Worm (Caenorhabditis elegans): Measurements from ENCODE around the gene uev-2.
A peak's percentile ranks its signal among the peaks of the same experiment; 100 is the strongest.

uev-2 gene

ce11 chrIII:5564325-5564724, 18.6 kb upstream of the uev-2 start:
- TF ChIP-seq tbx-8 (GFP tag; optimal IDR thresholded peaks at IDR 0.05) (no peak), elt-1 (tag; optimal IDR thresholded peaks at IDR 0.05; ENCODE audit: borderline replicate concordance, insufficient read depth) (no peak), lin-32 (GFP tag; optimal IDR thresholded peaks at IDR 0.05) (no peak), blmp-1 (tag; optimal IDR thresholded peaks at IDR 0.05) (no peak), unc-39 (tag; optimal IDR thresholded peaks at IDR 0.05) (no peak), unc-120 (tag; optimal IDR thresholded peaks at IDR 0.05; ENCODE audit: poor library complexity, severe bottlenecking) (no peak), pha-4 (tag; optimal IDR thresholded peaks at IDR 0.05) (no peak), mls-2 (tag; optimal IDR thresholded peaks at IDR 0.05) (no peak), snpc-4 (tag; optimal IDR thresholded peaks at IDR 0.05) (no peak), ceh-39 (tag; optimal IDR thresholded peaks at IDR 0.05) (no peak), sem-2 (GFP tag; optimal IDR thresholded peaks at IDR 0.05) (no peak), mab-5 (tag; optimal IDR thresholded peaks at IDR 0.05) (no peak)

ce11 chrIII:5564799-5565198, 18.1 kb upstream of the uev-2 start, which contains the start of gene mlc-3:
mlc-3 (plus strand) TSS chrIII:5565025.
- TF ChIP-seq hlh-1 (tag; optimal IDR thresholded peaks at IDR 0.05) (peak; percentile 51), cnd-1 (tag; optimal IDR thresholded peaks at IDR 0.05) (no peak), unc-120 (tag; optimal IDR thresholded peaks at IDR 0.05; ENCODE audit: poor library complexity, severe bottlenecking) (peak; percentile 48), nhr-12 (tag; optimal IDR thresholded peaks at IDR 0.05) (no peak), M03D4.4 (tag; optimal IDR thresholded peaks at IDR 0.05) (peak; percentile 42), unc-62 (GFP tag; optimal IDR thresholded peaks at IDR 0.05) (peak; percentile 21), mab-5 (tag; optimal IDR thresholded peaks at IDR 0.05) (no peak)

ce11 chrIII:5565699-5566098, 17.2 kb upstream of the uev-2 start:
- TF ChIP-seq blmp-1 (tag; optimal IDR thresholded peaks at IDR 0.05) = no peak
- no peak for TF ChIP-seq bed-3 (GFP tag; optimal IDR thresholded peaks at IDR 0.05)
- TF ChIP-seq cnd-1 (tag; optimal IDR thresholded peaks at IDR 0.05) = no peak
- no peak for TF ChIP-seq sptf-1 (tag; optimal IDR thresholded peaks at IDR 0.05)
- no peak for TF ChIP-seq snpc-4 (tag; optimal IDR thresholded peaks at IDR 0.05)
- peak; percentile 47 for TF ChIP-seq unc-120 (tag; optimal IDR thresholded peaks at IDR 0.05; ENCODE audit: poor library complexity, severe bottlenecking)
- no peak for TF ChIP-seq sem-2 (GFP tag; optimal IDR thresholded peaks at IDR 0.05)

- TF ChIP-seq ham-2 (GFP tag; optimal IDR thresholded peaks at IDR 0.05) = no peak
- TF ChIP-seq nhr-28 (tag; optimal IDR thresholded peaks at IDR 0.05) = no peak
- no peak for TF ChIP-seq snpc-4 (tag; optimal IDR thresholded peaks at IDR 0.05)
- no peak for TF ChIP-seq unc-120 (tag; optimal IDR thresholded peaks at IDR 0.05; ENCODE audit: poor library complexity, severe bottlenecking)
- TF ChIP-seq tbx-8 (GFP tag; optimal IDR thresholded peaks at IDR 0.05) = no peak
- no peak for TF ChIP-seq mls-2 (tag; optimal IDR thresholded peaks at IDR 0.05)
- TF ChIP-seq lin-13 (tag; optimal IDR thresholded peaks at IDR 0.05) = no peak
- no peak for TF ChIP-seq hlh-1 (tag; optimal IDR thresholded peaks at IDR 0.05)
- no peak for TF ChIP-seq lin-32 (GFP tag; optimal IDR thresholded peaks at IDR 0.05)
- TF ChIP-seq unc-62 (GFP tag; optimal IDR thresholded peaks at IDR 0.05) = no peak
Observed at ce11 chrIII:5566496-5566895, 16.4 kb upstream of the uev-2 start.

- TF ChIP-seq M03D4.4 (tag; optimal IDR thresholded peaks at IDR 0.05) = no peak
- TF ChIP-seq nhr-12 (tag; optimal IDR thresholded peaks at IDR 0.05) = no peak
- no peak for TF ChIP-seq lin-13 (tag; optimal IDR thresholded peaks at IDR 0.05)
- TF ChIP-seq elt-3 (tag; optimal IDR thresholded peaks at IDR 0.05) = no peak
- no peak for TF ChIP-seq lsy-2 (tag; optimal IDR thresholded peaks at IDR 0.05)
- no peak for TF ChIP-seq bed-3 (GFP tag; optimal IDR thresholded peaks at IDR 0.05)
- TF ChIP-seq nhr-76 (tag; optimal IDR thresholded peaks at IDR 0.05) = no peak
- TF ChIP-seq nhr-28 (tag; optimal IDR thresholded peaks at IDR 0.05) = no peak
- TF ChIP-seq pha-4 (tag; optimal IDR thresholded peaks at IDR 0.05) = no peak
- TF ChIP-seq tbx-8 (GFP tag; optimal IDR thresholded peaks at IDR 0.05) = no peak
- TF ChIP-seq unc-62 (GFP tag; optimal IDR thresholded peaks at IDR 0.05) = no peak
- TF ChIP-seq nhr-237 (tag; optimal IDR thresholded peaks at IDR 0.05) = no peak
- no peak for TF ChIP-seq blmp-1 (tag; optimal IDR thresholded peaks at IDR 0.05)
- TF ChIP-seq ztf-11 (tag; optimal IDR thresholded peaks at IDR 0.05) = no peak
- no peak for TF ChIP-seq hlh-1 (tag; optimal IDR thresholded peaks at IDR 0.05)
- TF ChIP-seq lin-32 (GFP tag; optimal IDR thresholded peaks at IDR 0.05) = no peak
- no peak for TF ChIP-seq mep-1 (tag; optimal IDR thresholded peaks at IDR 0.05)
- TF ChIP-seq drap-1 (GFP tag; optimal IDR thresholded peaks at IDR 0.05) = no peak
Observed at ce11 chrIII:5568265-5568664, 14.7 kb upstream of the uev-2 start.

ce11 chrIII:5568679-5569078, 14.2 kb upstream of the uev-2 start, which contains the start of gene nspb-12:
nspb-12 (minus strand) TSS chrIII:5568779.
- TF ChIP-seq zip-8 (tag; optimal IDR thresholded peaks at IDR 0.05) = no peak
- no peak for TF ChIP-seq ceh-43 (GFP tag; optimal IDR thresholded peaks at IDR 0.05)
- no peak for TF ChIP-seq pha-4 (tag; optimal IDR thresholded peaks at IDR 0.05)
- TF ChIP-seq snpc-4 (tag; optimal IDR thresholded peaks at IDR 0.05) = no peak
- TF ChIP-seq mab-5 (tag; optimal IDR thresholded peaks at IDR 0.05) = no peak
- no peak for TF ChIP-seq ceh-83 (GFP tag; optimal IDR thresholded peaks at IDR 0.05)
- no peak for TF ChIP-seq blmp-1 (tag; optimal IDR thresholded peaks at IDR 0.05)
- no peak for TF ChIP-seq ham-2 (GFP tag; optimal IDR thresholded peaks at IDR 0.05)
- TF ChIP-seq sptf-1 (tag; optimal IDR thresholded peaks at IDR 0.05) = no peak

All from whole organism, mixed stage, embryonic.